Worm (Caenorhabditis elegans): ENCODE results near the gene nep-4.
"Not testable (repeated sequence)": the region's sequence is repeated elsewhere in the genome, so short reads cannot be mapped to it uniquely, and the experiment has no call there.

Gene nep-4

ce11 chrX:6885227-6885853 is 22.1 kb upstream of the nep-4 start, which contains the start of gene F41C6.7:
Gene F41C6.7 (minus strand): TSS chrX:6885277.
- no peak for TF ChIP-seq ceh-2 (tag; optimal IDR thresholded peaks at IDR 0.05)
- TF ChIP-seq fkh-6 (tag; optimal IDR thresholded peaks at IDR 0.05) = no peak
- peak; percentile 25 for TF ChIP-seq elt-2 (tag; optimal IDR thresholded peaks at IDR 0.05)
- no peak for TF ChIP-seq ceh-6 (GFP tag; optimal IDR thresholded peaks at IDR 0.05)
- no peak for TF ChIP-seq elt-4 (tag; optimal IDR thresholded peaks at IDR 0.05)
- no peak for TF ChIP-seq dve-1 (tag; optimal IDR thresholded peaks at IDR 0.05)
- no peak for TF ChIP-seq zip-5 (tag; optimal IDR thresholded peaks at IDR 0.05)

DNA sequence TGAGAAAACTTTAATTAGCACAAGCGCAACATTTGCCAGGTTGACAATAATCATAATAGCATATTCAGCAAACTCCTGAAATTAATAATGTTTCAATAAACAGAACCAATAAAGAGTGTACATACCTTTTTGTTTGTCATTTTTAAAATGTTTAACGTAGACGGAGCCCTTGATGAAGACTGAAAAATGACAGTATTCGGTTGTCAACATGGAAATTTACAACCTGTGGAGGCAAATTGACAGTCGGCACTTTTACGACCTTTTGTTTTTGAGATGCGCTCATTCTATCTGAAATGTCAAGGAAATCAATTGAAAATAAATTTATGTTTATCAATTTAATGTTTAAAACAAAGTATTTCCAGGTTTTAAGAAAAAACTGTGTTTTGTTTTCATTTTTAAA is 21.2 kb upstream of the nep-4 start:
- TF ChIP-seq elt-4 (tag; optimal IDR thresholded peaks at IDR 0.05) (no peak), odd-2 (tag; optimal IDR thresholded peaks at IDR 0.05) (no peak), syd-9 (tag; optimal IDR thresholded peaks at IDR 0.05) (no peak), pha-2 (tag; optimal IDR thresholded peaks at IDR 0.05) (no peak), F13H6.1 (tag; optimal IDR thresholded peaks at IDR 0.05) (no peak), eyg-1 (tag; optimal IDR thresholded peaks at IDR 0.05) (no peak), pha-4 (tag; optimal IDR thresholded peaks at IDR 0.05) (no peak), zip-5 (tag; optimal IDR thresholded peaks at IDR 0.05) (no peak), ref-2 (tag; optimal IDR thresholded peaks at IDR 0.05) (no peak), T23F11.4 (GFP tag; optimal IDR thresholded peaks at IDR 0.05) (no peak), dve-1 (tag; optimal IDR thresholded peaks at IDR 0.05) (no peak), nfya-1 (tag; optimal IDR thresholded peaks at IDR 0.05) (no peak)

DNA sequence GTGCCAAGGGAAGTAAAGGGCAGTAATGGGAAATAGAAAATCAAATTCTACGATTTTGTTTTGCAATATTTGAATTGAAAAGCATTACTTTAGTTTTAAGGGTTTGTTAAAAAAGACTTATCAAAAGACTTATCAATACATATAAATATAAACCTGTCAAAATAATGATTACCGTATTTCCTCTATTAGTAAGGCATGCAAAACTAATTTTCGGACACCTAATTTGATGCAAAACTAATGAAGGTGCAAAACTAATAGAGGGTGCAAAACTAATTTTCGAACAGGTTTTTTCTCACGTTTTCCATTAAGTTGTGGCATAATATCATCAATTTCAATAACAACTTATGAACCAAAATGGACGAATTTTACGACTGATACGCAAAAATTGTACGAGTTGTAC is 18.6 kb upstream of the nep-4 start, which contains the start of gene F41C6.6:
Gene F41C6.6, minus strand, starts transcription at position 101 of the 400 bp plus-strand sequence.
- not testable (repeated sequence) for TF ChIP-seq fkh-6, madf-2, K02D7.2 (tag; optimal IDR thresholded peaks at IDR 0.05)

DNA sequence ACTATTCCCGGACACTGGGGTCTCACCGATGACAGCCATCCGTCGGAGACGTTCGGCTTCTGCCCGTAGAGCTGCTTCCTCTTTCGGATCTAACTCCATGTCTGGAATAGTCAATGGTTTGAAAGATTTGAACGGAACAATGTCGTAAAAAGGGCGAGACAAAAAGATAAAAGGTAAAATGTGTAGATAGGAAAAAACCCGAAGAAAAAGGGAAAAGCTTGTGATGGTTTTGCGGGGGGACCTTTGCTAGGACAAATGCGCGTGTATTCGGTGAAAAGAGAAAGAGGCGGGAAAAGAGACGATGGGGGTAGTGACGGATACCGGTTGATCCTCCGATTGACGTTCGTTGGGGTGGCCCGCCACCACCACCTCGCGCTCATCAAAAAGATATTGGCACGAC is 14.2 kb upstream of the nep-4 start, which contains the start of gene col-173:
Gene col-173, minus strand, starts transcription at position 101 of the 400 bp plus-strand sequence.
- TF ChIP-seq pros-1 (tag; optimal IDR thresholded peaks at IDR 0.05) (no peak), K09A11.1 (tag; optimal IDR thresholded peaks at IDR 0.05; ENCODE audit: insufficient read depth) (no peak), fkh-6 (tag; optimal IDR thresholded peaks at IDR 0.05) (no peak), rnt-1 (tag; optimal IDR thresholded peaks at IDR 0.05) (no peak), ama-1 (optimal IDR thresholded peaks at IDR 0.05) (no peak), ztf-16 (tag; optimal IDR thresholded peaks at IDR 0.05) (no peak), npax-4 (tag; optimal IDR thresholded peaks at IDR 0.05) (no peak), ceh-2 (tag; optimal IDR thresholded peaks at IDR 0.05) (no peak), ceh-34 (tag; optimal IDR thresholded peaks at IDR 0.05) (no peak), ceh-31 (tag; optimal IDR thresholded peaks at IDR 0.05) (no peak)

DNA sequence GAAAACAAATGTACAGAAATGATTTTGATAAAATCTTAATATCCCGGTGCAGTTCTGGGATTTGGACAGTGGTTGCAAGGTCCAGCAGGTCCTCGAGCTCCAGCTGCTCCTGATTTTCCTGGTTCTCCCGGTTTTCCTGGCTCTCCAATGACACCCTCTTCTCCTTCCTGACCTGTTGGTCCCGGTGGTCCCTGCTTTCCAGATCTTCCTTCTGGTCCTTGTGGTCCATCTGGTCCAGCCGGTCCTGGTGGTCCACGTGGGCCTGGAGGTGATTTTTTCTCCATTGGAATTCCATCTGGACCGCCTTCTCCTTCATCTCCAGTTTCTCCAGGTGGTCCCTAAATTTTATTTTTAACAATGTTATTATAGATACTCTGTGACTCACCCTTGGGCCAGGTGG is 12.0 kb upstream of the nep-4 start:
- no peak for TF ChIP-seq npax-4 (tag; optimal IDR thresholded peaks at IDR 0.05)
- TF ChIP-seq tbx-7 (tag; optimal IDR thresholded peaks at IDR 0.05) = no peak
- TF ChIP-seq zip-5 (tag; optimal IDR thresholded peaks at IDR 0.05) = no peak
- TF ChIP-seq pax-1 (tag; optimal IDR thresholded peaks at IDR 0.05) = no peak
- TF ChIP-seq sox-4 (tag; optimal IDR thresholded peaks at IDR 0.05) = no peak
- no peak for TF ChIP-seq pqm-1 (tag; optimal IDR thresholded peaks at IDR 0.05)
- TF ChIP-seq nhr-232 (tag; optimal IDR thresholded peaks at IDR 0.05) = no peak
- no peak for TF ChIP-seq ttx-3 (tag; optimal IDR thresholded peaks at IDR 0.05)
- TF ChIP-seq ceh-6 (GFP tag; optimal IDR thresholded peaks at IDR 0.05) = no peak
- no peak for TF ChIP-seq Y22D7AL.16 (tag; optimal IDR thresholded peaks at IDR 0.05)
- no peak for TF ChIP-seq F13H6.1 (tag; optimal IDR thresholded peaks at IDR 0.05)
- no peak for TF ChIP-seq ceh-22 (tag; optimal IDR thresholded peaks at IDR 0.05)
- TF ChIP-seq gmeb-2 (tag; optimal IDR thresholded peaks at IDR 0.05) = no peak
- TF ChIP-seq ceh-19 (GFP tag; optimal IDR thresholded peaks at IDR 0.05) = no peak
- no peak for TF ChIP-seq pag-3 (tag; optimal IDR thresholded peaks at IDR 0.05; ENCODE audit: borderline replicate concordance)
- no peak for TF ChIP-seq pat-9 (tag; optimal IDR thresholded peaks at IDR 0.05)
- no peak for TF ChIP-seq K02D7.2 (tag; optimal IDR thresholded peaks at IDR 0.05)
- no peak for TF ChIP-seq mec-3 (tag; optimal IDR thresholded peaks at IDR 0.05; ENCODE audit: borderline replicate concordance)

Measured in whole organism, late embryonic.